Worm (Caenorhabditis elegans): ENCODE data around the gene F16G10.8.

DNA sequence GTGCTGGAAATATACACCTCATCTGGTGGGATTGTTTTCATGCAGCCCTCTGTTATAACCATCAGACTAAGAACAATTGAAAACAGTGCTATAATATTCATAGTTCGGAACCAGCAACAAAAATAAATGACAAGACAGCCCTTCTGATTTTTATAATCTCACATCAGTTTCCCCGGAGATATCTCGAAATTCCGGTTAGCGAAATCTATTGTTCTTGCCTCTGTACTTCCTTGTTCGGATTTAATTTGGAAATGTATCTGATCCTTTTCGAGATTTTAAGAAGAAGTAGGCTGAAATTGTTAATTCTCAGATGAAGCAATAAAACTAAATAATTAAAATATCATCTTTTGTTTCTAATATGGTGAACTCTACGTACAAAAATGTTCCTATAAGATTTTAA is 19.6 kb downstream of the F16G10.8 start, which contains the start of gene F43C11.11:
- TF ChIP-seq mep-1 (tag; optimal IDR thresholded peaks at IDR 0.05) (no peak), nhr-28 (tag; optimal IDR thresholded peaks at IDR 0.05) (no peak), lin-13 (tag; optimal IDR thresholded peaks at IDR 0.05) (no peak), sptf-1 (tag; optimal IDR thresholded peaks at IDR 0.05) (no peak), bed-3 (GFP tag; optimal IDR thresholded peaks at IDR 0.05) (no peak), nhr-76 (tag; optimal IDR thresholded peaks at IDR 0.05) (no peak), blmp-1 (tag; optimal IDR thresholded peaks at IDR 0.05) (no peak), ham-2 (GFP tag; optimal IDR thresholded peaks at IDR 0.05) (no peak), ces-1 (GFP tag; optimal IDR thresholded peaks at IDR 0.05) (no peak), unc-39 (tag; optimal IDR thresholded peaks at IDR 0.05) (no peak), hlh-1 (tag; optimal IDR thresholded peaks at IDR 0.05) (no peak), nhr-237 (tag; optimal IDR thresholded peaks at IDR 0.05) (no peak)
